Worm (Caenorhabditis elegans) whole organism, midembryonic: ENCODE measurements around the gene C04B4.6.
"Not testable (repeated sequence)": the region's sequence is repeated elsewhere in the genome, so short reads cannot be mapped to it uniquely, and the experiment has no call there.

Experiments used
- T22C8.4 ChIP-seq: fragments of 200-800 bp; sonication (Bioruptor generic); IDR thresholded peaks from 2 replicates; pipeline ENCODE4 v1.3.6; 2022; ENCODE audit warnings: missing genetic modification characterization, missing compliant biosample characterization
- cog-1 ChIP-seq: sonication (generic microtip); optimal IDR thresholded peaks from 2 replicates; lab custom pipeline; 2016; ENCODE audit warnings: missing genetic modification characterization, missing compliant biosample characterization
- flt-1 ChIP-seq: fragments of 200-800 bp; sonication (Bioruptor generic); IDR thresholded peaks from 2 replicates; pipeline ENCODE4 v1.3.6; 2022; ENCODE audit warnings: missing genetic modification characterization, missing compliant biosample characterization
- klf-2 ChIP-seq: fragments of 200-800 bp; sonication (Bioruptor generic); conservative IDR thresholded peaks from 2 replicates; pipeline ENCODE4 v1.3.6; 2022; ENCODE audit warnings: missing genetic modification reagents, missing genetic modification characterization, missing compliant biosample characterization
- med-1 ChIP-seq: sonication (generic microtip); optimal IDR thresholded peaks from 2 replicates; lab custom pipeline; 2017; ENCODE audit warnings: missing genetic modification characterization, mild to moderate bottlenecking, missing compliant biosample characterization, antibody characterized with exemption, missing genetic modification reagents; ENCODE audit not compliant: insufficient read depth
- ref-1 ChIP-seq: fragments of 200-800 bp; sonication (Bioruptor generic); conservative IDR thresholded peaks from 2 replicates; pipeline ENCODE4 v1.3.6; 2022; ENCODE audit warnings: missing genetic modification reagents, missing genetic modification characterization, missing compliant biosample characterization
- tab-1 ChIP-seq: fragments of 200-800 bp; sonication (Bioruptor generic); IDR thresholded peaks from 2 replicates; pipeline ENCODE4 v1.3.6; 2022; ENCODE audit warnings: missing genetic modification characterization, missing compliant biosample characterization
- ztf-23 ChIP-seq: fragments of 200-800 bp; sonication (Bioruptor generic); IDR thresholded peaks from 2 replicates; pipeline ENCODE4 v1.3.6; 2022; ENCODE audit warnings: missing genetic modification reagents, missing genetic modification characterization, missing compliant biosample characterization
- ztf-29 ChIP-seq: fragments of 200-800 bp; sonication (Bioruptor generic); IDR thresholded peaks from 2 replicates; pipeline ENCODE4 v1.3.6; 2022; ENCODE audit warnings: missing genetic modification reagents, missing genetic modification characterization, missing compliant biosample characterization

Gene C04B4.6

DNA sequence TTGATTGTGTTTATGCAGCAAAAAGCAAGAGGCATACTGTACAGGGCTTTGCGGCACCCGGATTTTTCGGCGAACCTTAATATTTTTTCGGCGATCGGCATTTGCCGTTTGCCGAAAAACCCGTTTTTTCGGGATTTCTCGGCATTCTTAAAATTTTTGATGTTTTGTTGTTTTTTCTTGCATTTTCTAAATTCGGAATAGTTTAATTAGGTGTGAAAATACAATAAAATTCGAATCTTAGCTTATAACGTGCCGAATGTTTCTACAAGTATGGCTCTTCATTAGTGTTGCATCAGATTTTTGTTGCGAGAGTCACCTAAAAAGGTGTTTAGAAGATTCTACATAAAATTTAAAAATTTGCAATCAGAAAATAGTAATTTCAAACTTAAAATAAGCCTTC, at the start of gene C04B4.6:
C04B4.6 (minus strand) TSS at position 101 of the 400 bp plus-strand sequence.
- no peak for TF ChIP-seq med-1 (GFP tag; lab: Kevin White, UChicago)
- TF ChIP-seq tab-1 (GFP tag; lab: Robert Waterston, UW) = no peak
- no peak for TF ChIP-seq cog-1 (tag; lab: Kevin White, UChicago)
- TF ChIP-seq T22C8.4 = no peak
- TF ChIP-seq ztf-29 (GFP tag; lab: Robert Waterston, UW) = no peak
- TF ChIP-seq ref-1 (GFP tag; lab: Robert Waterston, UW) = no peak
- no peak for TF ChIP-seq ztf-23 (GFP tag; lab: Robert Waterston, UW)
- TF ChIP-seq flt-1 = no peak
- no peak for TF ChIP-seq klf-2 (GFP tag; lab: Robert Waterston, UW)

- TF ChIP-seq T22C8.4 (no peak), med-1 (GFP tag; lab: Kevin White, UChicago) (no peak)
Observed at ce11 chrX:12323439-12323838, 48.0 kb upstream of the C04B4.6 start, which contains the start of gene srd-40. TSS of gene srd-40 (plus strand) at chrX:12323739.

DNA sequence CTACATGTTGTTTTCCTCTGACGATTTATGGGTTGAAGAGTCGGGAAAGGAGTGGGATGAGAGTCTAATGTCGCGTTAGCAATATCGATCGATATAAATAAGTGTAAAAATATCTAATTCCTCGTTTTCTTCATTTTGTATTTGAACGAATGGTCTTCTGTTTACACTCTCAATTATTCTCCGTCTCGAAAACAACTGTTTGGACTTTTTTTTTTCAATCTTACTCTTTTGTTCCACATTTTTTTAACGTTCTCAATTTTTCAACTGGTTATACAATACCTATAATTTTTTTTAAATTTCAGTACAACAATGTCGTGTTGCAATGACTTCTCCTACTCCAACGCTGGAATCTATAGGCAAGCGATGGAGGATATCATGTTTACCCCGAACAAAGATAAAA, 45.9 kb upstream of the C04B4.6 start, which contains the start of gene F17A2.13:
F17A2.13 (plus strand) TSS at position 301 of the 400 bp plus-strand sequence.
- no peak for TF ChIP-seq cog-1 (tag; lab: Kevin White, UChicago)
- no peak for TF ChIP-seq flt-1
- no peak for TF ChIP-seq med-1 (GFP tag; lab: Kevin White, UChicago)
- no peak for TF ChIP-seq ref-1 (GFP tag; lab: Robert Waterston, UW)
- TF ChIP-seq T22C8.4 = no peak
- TF ChIP-seq ztf-23 (GFP tag; lab: Robert Waterston, UW) = no peak
- TF ChIP-seq ztf-29 (GFP tag; lab: Robert Waterston, UW) = no peak
- TF ChIP-seq tab-1 (GFP tag; lab: Robert Waterston, UW) = no peak
- TF ChIP-seq klf-2 (GFP tag; lab: Robert Waterston, UW) = no peak

DNA sequence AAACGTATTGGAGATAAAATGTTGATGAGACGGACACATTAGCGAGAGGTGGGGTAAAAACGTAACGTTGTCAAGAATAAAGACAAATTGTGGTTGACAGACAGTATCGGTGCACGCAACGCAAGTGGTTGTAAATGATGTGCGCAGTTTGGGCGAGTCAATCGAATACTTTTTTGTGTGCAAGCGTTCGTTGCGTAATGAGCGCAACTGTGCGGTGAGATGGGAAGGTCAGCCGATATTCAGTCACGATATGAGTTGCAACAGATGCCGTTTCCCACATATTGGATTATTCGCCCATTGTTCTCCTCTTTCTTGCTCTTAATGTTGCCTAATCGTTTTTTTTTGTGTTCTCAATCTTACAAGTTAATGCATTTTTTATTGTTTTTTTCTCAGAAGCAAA, 45.3 kb upstream of the C04B4.6 start, which contains the start of gene ceh-40:
ceh-40 (minus strand) TSS at position 41 of the 400 bp plus-strand sequence.
- TF ChIP-seq ref-1 (GFP tag; lab: Robert Waterston, UW) (no peak), cog-1 (tag; lab: Kevin White, UChicago) (no peak), ztf-23 (GFP tag; lab: Robert Waterston, UW) (no peak), med-1 (GFP tag; lab: Kevin White, UChicago) (no peak), klf-2 (GFP tag; lab: Robert Waterston, UW) (no peak), T22C8.4 (no peak), ztf-29 (GFP tag; lab: Robert Waterston, UW) (no peak), tab-1 (GFP tag; lab: Robert Waterston, UW) (no peak), flt-1 (no peak)

DNA sequence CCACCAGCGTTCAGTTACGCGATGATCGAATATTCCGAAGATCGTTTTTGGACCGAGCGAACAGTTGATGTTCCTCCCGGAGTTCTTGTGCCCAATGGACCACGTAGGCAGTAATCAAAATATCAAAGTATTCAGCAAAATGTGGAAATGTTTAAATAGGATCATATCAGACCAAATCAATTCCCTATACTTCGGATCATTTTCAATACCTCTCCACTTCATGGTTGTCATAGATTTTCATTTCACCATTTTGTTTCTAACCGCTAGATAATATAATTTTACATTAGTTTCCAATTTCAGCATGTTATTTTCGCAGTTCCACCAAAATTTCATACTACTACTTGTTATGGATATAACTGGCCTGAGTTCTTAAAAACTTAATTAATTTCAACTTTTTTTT, 42.1 kb upstream of the C04B4.6 start:
- TF ChIP-seq cog-1 (tag; lab: Kevin White, UChicago) (no peak), klf-2 (GFP tag; lab: Robert Waterston, UW) (no peak), tab-1 (GFP tag; lab: Robert Waterston, UW) (no peak), ztf-23 (GFP tag; lab: Robert Waterston, UW) (no peak), T22C8.4 (no peak), ztf-29 (GFP tag; lab: Robert Waterston, UW) (no peak), flt-1 (no peak)

ce11 chrX:12315268-12315667, 39.8 kb upstream of the C04B4.6 start, which contains the start of gene xtr-2:
TSS of gene xtr-2 (plus strand) at chrX:12315568.
- TF ChIP-seq ztf-29 (GFP tag; lab: Robert Waterston, UW) (no peak), ref-1 (GFP tag; lab: Robert Waterston, UW) (no peak), flt-1 (no peak), ztf-23 (GFP tag; lab: Robert Waterston, UW) (no peak), tab-1 (GFP tag; lab: Robert Waterston, UW) (no peak), cog-1 (tag; lab: Kevin White, UChicago) (no peak), klf-2 (GFP tag; lab: Robert Waterston, UW) (no peak), T22C8.4 (no peak), med-1 (GFP tag; lab: Kevin White, UChicago) (no peak)

ce11 chrX:12314395-12314794, 38.9 kb upstream of the C04B4.6 start:
- no peak for TF ChIP-seq cog-1 (tag; lab: Kevin White, UChicago)
- no peak for TF ChIP-seq ztf-29 (GFP tag; lab: Robert Waterston, UW)
- no peak for TF ChIP-seq klf-2 (GFP tag; lab: Robert Waterston, UW)
- no peak for TF ChIP-seq tab-1 (GFP tag; lab: Robert Waterston, UW)
- no peak for TF ChIP-seq ref-1 (GFP tag; lab: Robert Waterston, UW)
- no peak for TF ChIP-seq flt-1
- no peak for TF ChIP-seq med-1 (GFP tag; lab: Kevin White, UChicago)
- no peak for TF ChIP-seq ztf-23 (GFP tag; lab: Robert Waterston, UW)
- TF ChIP-seq T22C8.4 = no peak

ce11 chrX:12313779-12314178, 38.3 kb upstream of the C04B4.6 start:
- TF ChIP-seq flt-1 (no peak), ref-1 (GFP tag; lab: Robert Waterston, UW) (no peak), med-1 (GFP tag; lab: Kevin White, UChicago) (no peak), cog-1 (tag; lab: Kevin White, UChicago) (no peak), ztf-29 (GFP tag; lab: Robert Waterston, UW) (no peak), tab-1 (GFP tag; lab: Robert Waterston, UW) (no peak), ztf-23 (GFP tag; lab: Robert Waterston, UW) (no peak), T22C8.4 (no peak), klf-2 (GFP tag; lab: Robert Waterston, UW) (no peak)

DNA sequence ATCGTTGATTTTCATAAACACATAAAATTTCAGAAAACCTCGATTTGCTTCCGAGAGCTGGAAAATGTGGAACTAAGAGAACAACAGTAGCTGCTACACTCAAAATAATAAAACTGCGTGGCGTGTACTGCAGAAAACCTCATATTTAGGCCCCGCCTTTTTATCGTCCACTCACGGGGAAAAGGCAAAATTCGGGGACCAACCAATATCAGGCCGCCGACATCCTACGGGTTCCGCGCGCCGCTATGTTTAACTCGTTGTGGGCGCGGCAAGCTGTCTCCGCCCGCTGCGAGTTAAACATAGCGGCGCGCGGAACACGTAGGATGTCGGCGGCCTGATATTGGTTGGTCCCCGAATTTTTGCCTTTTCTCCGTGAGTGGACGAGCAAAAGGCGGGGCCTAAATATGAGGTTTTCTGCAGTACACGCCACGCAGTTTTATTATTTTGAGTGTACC, 32.6 kb upstream of the C04B4.6 start, which contains the start of gene F17A2.16:
F17A2.16 (plus strand) TSS at position 405 of the 455 bp plus-strand sequence.
- not testable (repeated sequence) for TF ChIP-seq klf-2 (GFP tag; lab: Robert Waterston, UW); med-1 (GFP tag; lab: Kevin White, UChicago); ztf-29 (GFP tag; lab: Robert Waterston, UW)
